Fruit fly (Drosophila melanogaster) whole organism, prepupa: ENCODE measurements around the gene Arpc1.

ENCODE experiments used
- CG11294 ChIP-seq: fragments of 200-800 bp; sonication (Bioruptor generic); IDR thresholded peaks from 2 replicates; pipeline ENCODE4 v1.3.6; 2022; ENCODE audit warnings: missing biosample characterization, missing genetic modification characterization
- CG11902 ChIP-seq: fragments of 200-800 bp; sonication (Bioruptor generic); optimal IDR thresholded peaks from 3 replicates; lab custom pipeline; 2016; ENCODE audit warnings: missing biosample characterization, missing genetic modification characterization
- CG1621 ChIP-seq: fragments of 200-800 bp; sonication (Bioruptor generic); optimal IDR thresholded peaks from 3 replicates; lab custom pipeline; 2018; ENCODE audit warnings: missing biosample characterization, mild to moderate bottlenecking, missing genetic modification characterization
- CG32006 ChIP-seq: fragments of 200-800 bp; sonication (Bioruptor generic); optimal IDR thresholded peaks from 3 replicates; lab custom pipeline; 2017; ENCODE audit warnings: missing biosample characterization, mild to moderate bottlenecking, missing genetic modification characterization
- CG4318 ChIP-seq: fragments of 200-800 bp; sonication (Bioruptor generic); optimal IDR thresholded peaks from 3 replicates; lab custom pipeline; 2017; ENCODE audit warnings: missing biosample characterization, mild to moderate bottlenecking, missing genetic modification characterization
- Ets96B ChIP-seq: fragments of 200-800 bp; optimal IDR thresholded peaks from 2 replicates; lab custom pipeline; 2019; ENCODE audit warnings: missing biosample characterization, mild to moderate bottlenecking, missing genetic modification characterization, moderate library complexity
- Gug ChIP-seq: fragments of 200-800 bp; sonication (Bioruptor generic); IDR thresholded peaks from 2 replicates; pipeline ENCODE4 v1.3.6; 2022; ENCODE audit warnings: missing biosample characterization, missing genetic modification characterization
- Hr39 ChIP-seq: fragments of 200-800 bp; sonication (Bioruptor generic); optimal IDR thresholded peaks from 2 replicates; lab custom pipeline; 2016; ENCODE audit warnings: missing biosample characterization, missing genetic modification characterization
- Hr4 ChIP-seq: fragments of 200-800 bp; sonication (Bioruptor generic); optimal IDR thresholded peaks from 3 replicates; lab custom pipeline; 2016; ENCODE audit warnings: missing biosample characterization, missing genetic modification characterization
- Lpt ChIP-seq: fragments of 200-800 bp; sonication (Bioruptor generic); optimal IDR thresholded peaks from 3 replicates; lab custom pipeline; 2016; ENCODE audit warnings: missing biosample characterization, missing genetic modification characterization
- OdsH ChIP-seq: fragments of 200-800 bp; sonication (Bioruptor generic); optimal IDR thresholded peaks from 3 replicates; lab custom pipeline; 2016; ENCODE audit warnings: missing biosample characterization, missing genetic modification characterization
- Smox ChIP-seq: fragments of 200-800 bp; sonication (Bioruptor generic); optimal IDR thresholded peaks from 3 replicates; lab custom pipeline; 2016; ENCODE audit warnings: missing biosample characterization, missing genetic modification characterization
- Sox15 ChIP-seq: fragments of 200-800 bp; sonication (Bioruptor generic); optimal IDR thresholded peaks from 3 replicates; lab custom pipeline; 2016; ENCODE audit warnings: missing biosample characterization, missing genetic modification characterization

DNA sequence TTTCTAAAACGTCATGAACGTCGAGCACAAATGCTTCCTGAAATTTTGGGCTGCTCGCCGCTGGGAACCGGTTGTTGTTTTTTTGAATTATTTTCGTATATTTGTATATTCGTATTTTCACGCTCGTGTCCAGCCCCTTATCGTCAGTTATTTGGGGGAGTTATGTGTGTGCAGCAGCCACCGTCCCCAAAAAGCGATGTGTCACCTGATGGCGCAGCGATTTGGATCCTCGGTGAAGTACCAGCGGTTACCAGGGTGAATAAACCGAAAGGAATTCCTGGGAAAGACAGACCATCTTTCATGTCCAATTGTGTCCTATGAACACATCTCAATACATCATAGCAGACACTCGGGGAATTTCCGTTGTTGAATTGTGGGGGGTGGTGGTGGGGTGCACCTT is 9.4 kb downstream of the Arpc1 start:
- TF ChIP-seq OdsH (GFP tag; lab: Kevin White, UChicago) (no peak), Hr4 (no peak), Gug (GFP tag; lab: Robert Waterston, UW) (no peak), Sox15 (no peak), Hr39 (no peak), CG11902 (GFP tag; lab: Kevin White, UChicago) (no peak), Smox (GFP tag; lab: Kevin White, UChicago) (no peak), CG32006 (no peak), CG4318 (GFP tag; lab: Kevin White, UChicago) (no peak), CG11294 (no peak), CG1621 (tag; lab: Kevin White, UChicago) (no peak), Lpt (no peak), Ets96B (tag; lab: Kevin White, UChicago) (no peak)
